Fruit fly (Drosophila melanogaster): ENCODE results near the gene CG4375.
A peak's percentile ranks its signal among the peaks of the same experiment; 100 is the strongest.

The CG4375 gene

DNA sequence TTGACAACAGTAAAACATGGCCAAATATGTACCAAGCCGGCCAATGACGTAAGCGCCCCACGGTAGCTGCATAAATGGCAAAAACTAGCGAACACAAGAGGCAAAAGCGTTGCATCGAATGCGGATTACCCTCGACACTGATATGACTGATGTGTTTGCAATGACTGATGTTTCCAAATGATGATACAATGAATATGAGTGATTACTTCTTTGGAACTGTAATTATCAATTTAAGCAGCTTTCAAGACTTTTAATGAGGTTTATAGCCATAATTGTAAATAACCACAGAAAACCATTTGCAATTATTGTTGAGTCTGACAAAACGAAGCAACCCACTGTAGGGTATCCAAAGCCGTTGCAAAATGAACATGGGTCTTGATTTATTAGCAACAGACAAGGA lies 46.8 kb upstream of the CG4375 start (continued):
- TF ChIP-seq gfzf (GFP tag; optimal IDR thresholded peaks at IDR 0.05) (no peak), Rfx (GFP tag; IDR thresholded peaks at IDR 0.05) (no peak), Xrp1 (GFP tag; IDR thresholded peaks at IDR 0.05) (no peak), CG2129 (GFP tag; IDR thresholded peaks at IDR 0.05; ENCODE audit: partially characterized antibody) (no peak), Spps (tag; optimal IDR thresholded peaks at IDR 0.05) (no peak), ssp (GFP tag; IDR thresholded peaks at IDR 0.05) (0 out of 2 replicates have a peak, but pooled peaks have one; percentile 5), so (GFP tag; IDR thresholded peaks at IDR 0.05) (no peak), D19B (GFP tag; optimal IDR thresholded peaks at IDR 0.05) (peak; percentile 43), CG3163 (GFP tag; optimal IDR thresholded peaks at IDR 0.05) (no peak), nau (GFP tag; optimal IDR thresholded peaks at IDR 0.05) (no peak), CG11504 (tag; optimal IDR thresholded peaks at IDR 0.05) (peak; percentile 4), gsb-n (tag; optimal IDR thresholded peaks at IDR 0.05) (no peak), CG18476 (GFP tag; optimal IDR thresholded peaks at IDR 0.05) (no peak), CG17359 (tag; optimal IDR thresholded peaks at IDR 0.05) (no peak), Pdp1 (GFP tag; optimal IDR thresholded peaks at IDR 0.05) (peak in 1 of 2 experiments; percentile 10), disco-r (GFP tag; optimal IDR thresholded peaks at IDR 0.05) (no peak), sens (GFP tag) (peak; percentile 75)

DNA sequence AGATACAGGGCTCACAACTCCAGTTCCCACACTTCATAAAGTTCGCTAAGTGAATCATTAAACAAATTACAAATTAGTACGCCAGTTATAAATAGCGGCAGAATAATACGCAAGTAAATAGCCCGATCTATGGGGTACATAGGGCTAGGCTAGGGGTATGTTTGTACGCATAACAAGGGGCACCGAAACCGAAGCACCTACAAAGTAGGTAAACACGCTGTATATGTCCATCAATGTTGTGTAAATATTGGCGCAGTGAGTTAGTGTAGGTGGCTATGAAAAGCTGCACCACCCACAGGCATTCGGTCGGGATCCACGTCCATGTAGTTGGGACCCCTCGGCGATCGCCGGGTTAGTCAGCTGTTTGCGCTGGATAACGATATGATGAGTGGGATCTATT lies 45.5 kb upstream of the CG4375 start:
- TF ChIP-seq mam (GFP tag; optimal IDR thresholded peaks at IDR 0.05): peak; percentile 91
- TF ChIP-seq pum (GFP tag; optimal IDR thresholded peaks at IDR 0.05): peak; percentile 85
- TF ChIP-seq CG11560 (tag; IDR thresholded peaks at IDR 0.05): peak; percentile 64
- TF ChIP-seq CG30020 (tag; optimal IDR thresholded peaks at IDR 0.05): peak; percentile 54
- peak; percentile 90 for TF ChIP-seq CG11456 (GFP tag; IDR thresholded peaks at IDR 0.05)
- peak; percentile 78 for TF ChIP-seq CG4617 (GFP tag; optimal IDR thresholded peaks at IDR 0.05; ENCODE audit: borderline replicate concordance)
- TF ChIP-seq CG18764 (GFP tag; optimal IDR thresholded peaks at IDR 0.05): peak; percentile 95
- peak; percentile 91 for TF ChIP-seq jumu (GFP tag; optimal IDR thresholded peaks at IDR 0.05)
- peak; percentile 96 for TF ChIP-seq Camta (GFP tag; optimal IDR thresholded peaks at IDR 0.05)
- TF ChIP-seq sug (tag; optimal IDR thresholded peaks at IDR 0.05): peak; percentile 83
- TF ChIP-seq CG14050 (GFP tag; IDR thresholded peaks at IDR 0.05): peak; percentile 85
- TF ChIP-seq CG15601 (tag; optimal IDR thresholded peaks at IDR 0.05): peak; percentile 98
- TF ChIP-seq da (GFP tag; optimal IDR thresholded peaks at IDR 0.05): peak; percentile 89
- peak; percentile 86 for TF ChIP-seq toy (GFP tag; IDR thresholded peaks at IDR 0.05)
- no peak for TF ChIP-seq CG6791 (GFP tag; IDR thresholded peaks at IDR 0.05; ENCODE audit: partially characterized antibody)
- no peak for TF ChIP-seq CG2129 (GFP tag; IDR thresholded peaks at IDR 0.05; ENCODE audit: partially characterized antibody)
- peak; percentile 19 for TF ChIP-seq pzg (GFP tag; optimal IDR thresholded peaks at IDR 0.05)
- TF ChIP-seq oc (tag; optimal IDR thresholded peaks at IDR 0.05): peak; percentile 92
- TF ChIP-seq CrebB (tag; optimal IDR thresholded peaks at IDR 0.05): peak; percentile 96
- peak; percentile 32 for TF ChIP-seq Hmx (GFP tag; optimal IDR thresholded peaks at IDR 0.05)
- TF ChIP-seq zen (tag; optimal IDR thresholded peaks at IDR 0.05): peak; percentile 65
- TF ChIP-seq gt (GFP tag; IDR thresholded peaks at IDR 0.05): peak; percentile 72
- TF ChIP-seq cg (GFP tag; optimal IDR thresholded peaks at IDR 0.05): peak; percentile 13
- TF ChIP-seq psq (GFP tag; optimal IDR thresholded peaks at IDR 0.05): peak; percentile 87
- peak; percentile 93 for TF ChIP-seq CG16863 (GFP tag; optimal IDR thresholded peaks at IDR 0.05)
- no peak for TF ChIP-seq Dfd (GFP tag; optimal IDR thresholded peaks at IDR 0.05)
- TF ChIP-seq tap (tag; optimal IDR thresholded peaks at IDR 0.05): peak; percentile 89
- TF ChIP-seq D19A (tag; optimal IDR thresholded peaks at IDR 0.05): peak; percentile 73
- peak; percentile 90 for TF ChIP-seq CG7745 (tag; optimal IDR thresholded peaks at IDR 0.05)
- peak; percentile 88 for TF ChIP-seq B-H2 (GFP tag; optimal IDR thresholded peaks at IDR 0.05)
- TF ChIP-seq dan (GFP tag; IDR thresholded peaks at IDR 0.05): no peak
- TF ChIP-seq Bdp1 (GFP tag; optimal IDR thresholded peaks at IDR 0.05): peak; percentile 89
- peak; percentile 73 for TF ChIP-seq Drgx (GFP tag; IDR thresholded peaks at IDR 0.05)
- TF ChIP-seq CG6272 (GFP tag; IDR thresholded peaks at IDR 0.05): no peak
- TF ChIP-seq CG9727 (GFP tag; optimal IDR thresholded peaks at IDR 0.05): peak; percentile 95

Measured in whole organism, embryonic.